Worm (Caenorhabditis elegans) whole organism, late embryonic: ENCODE data around the gene mcat-1.

ENCODE experiments used
- C38D4.7 ChIP-seq: fragments of 200-800 bp; sonication (Bioruptor generic); optimal IDR thresholded peaks from 2 replicates; lab custom pipeline; 2018; ENCODE audit warnings: mild to moderate bottlenecking, missing genetic modification characterization, moderate library complexity, missing compliant biosample characterization
- F13H6.1 ChIP-seq: sonication (generic microtip); optimal IDR thresholded peaks from 2 replicates; lab custom pipeline; 2016; ENCODE audit warnings: missing genetic modification characterization, missing compliant biosample characterization
- K02D7.2 ChIP-seq: sonication (generic microtip); optimal IDR thresholded peaks from 2 replicates; lab custom pipeline; 2017; ENCODE audit warnings: mild to moderate bottlenecking, missing genetic modification characterization, missing compliant biosample characterization
- K09A11.1 ChIP-seq: sonication (generic microtip); optimal IDR thresholded peaks from 2 replicates; lab custom pipeline; 2017; ENCODE audit warnings: antibody characterized with exemption, mild to moderate bottlenecking, missing genetic modification characterization, missing compliant biosample characterization; ENCODE audit not compliant: insufficient read depth
- T23F11.4 ChIP-seq: fragments of 200-800 bp; sonication (Bioruptor generic); optimal IDR thresholded peaks from 2 replicates; lab custom pipeline; 2018; ENCODE audit warnings: mild to moderate bottlenecking, missing genetic modification characterization, missing compliant biosample characterization
- ama-1 ChIP-seq: fragments of 150-350 bp; optimal IDR thresholded peaks from 2 replicates; lab custom pipeline; 2014
- ceh-18 ChIP-seq: sonication (generic microtip); optimal IDR thresholded peaks from 2 replicates; lab custom pipeline; 2016; ENCODE audit warnings: missing genetic modification characterization, missing compliant biosample characterization
- ceh-19 ChIP-seq: fragments of 200-800 bp; sonication (Bioruptor generic); optimal IDR thresholded peaks from 2 replicates; lab custom pipeline; 2018; ENCODE audit warnings: mild to moderate bottlenecking, missing genetic modification characterization, missing compliant biosample characterization
- ceh-2 ChIP-seq: sonication (generic microtip); optimal IDR thresholded peaks from 2 replicates; lab custom pipeline; 2016; ENCODE audit warnings: missing genotype, missing genetic modification characterization, missing compliant biosample characterization
- ceh-31 ChIP-seq: sonication (generic microtip); optimal IDR thresholded peaks from 2 replicates; lab custom pipeline; 2016; ENCODE audit warnings: missing genetic modification characterization, missing compliant biosample characterization
- ceh-34 ChIP-seq: sonication (generic microtip); optimal IDR thresholded peaks from 2 replicates; lab custom pipeline; 2016; ENCODE audit warnings: mild to moderate bottlenecking, missing genetic modification characterization, missing compliant biosample characterization
- ceh-45 ChIP-seq: fragments of 200-800 bp; sonication (Bioruptor generic); IDR thresholded peaks from 2 replicates; pipeline ENCODE4 v1.3.6; 2022; ENCODE audit warnings: missing genetic modification reagents, missing genetic modification characterization, missing compliant biosample characterization
- ceh-9 ChIP-seq: sonication (generic microtip); optimal IDR thresholded peaks from 2 replicates; lab custom pipeline; 2016; ENCODE audit warnings: mild to moderate bottlenecking, missing genetic modification characterization, inconsistent platforms, missing compliant biosample characterization
- che-1 ChIP-seq: sonication (generic microtip); optimal IDR thresholded peaks from 2 replicates; lab custom pipeline; 2016; ENCODE audit warnings: mild to moderate bottlenecking, missing genetic modification characterization, missing compliant biosample characterization
- dmd-4 ChIP-seq: sonication (generic microtip); optimal IDR thresholded peaks from 2 replicates; lab custom pipeline; 2016; ENCODE audit warnings: borderline replicate concordance, missing genetic modification characterization, missing compliant biosample characterization
- elt-2 ChIP-seq: sonication (generic microtip); optimal IDR thresholded peaks from 2 replicates; lab custom pipeline; 2016; ENCODE audit warnings: missing genetic modification reagents, missing genetic modification characterization, missing compliant biosample characterization
- elt-4 ChIP-seq: sonication (generic microtip); optimal IDR thresholded peaks from 2 replicates; lab custom pipeline; 2016; ENCODE audit warnings: missing genetic modification characterization, missing compliant biosample characterization
- ets-4 ChIP-seq: sonication (generic microtip); optimal IDR thresholded peaks from 2 replicates; lab custom pipeline; 2016; ENCODE audit warnings: missing genetic modification characterization, missing compliant biosample characterization
- fkh-10 ChIP-seq: fragments of 150-350 bp; optimal IDR thresholded peaks from 2 replicates; lab custom pipeline; 2014; ENCODE audit warnings: missing biosample characterization, missing genetic modification reagents, missing genetic modification characterization
- fkh-6 ChIP-seq: sonication (generic microtip); optimal IDR thresholded peaks from 2 replicates; lab custom pipeline; 2016; ENCODE audit warnings: missing genetic modification characterization, missing compliant biosample characterization
- hlh-15 ChIP-seq: sonication (generic microtip); optimal IDR thresholded peaks from 2 replicates; lab custom pipeline; 2016; ENCODE audit warnings: missing genetic modification characterization, missing compliant biosample characterization
- hlh-6 ChIP-seq: sonication (generic microtip); optimal IDR thresholded peaks from 2 replicates; lab custom pipeline; 2016; ENCODE audit warnings: missing genotype, missing genetic modification characterization, missing compliant biosample characterization
- hlh-8 ChIP-seq: sonication (generic microtip); optimal IDR thresholded peaks from 2 replicates; lab custom pipeline; 2016; ENCODE audit warnings: missing genotype, missing genetic modification characterization, missing compliant biosample characterization
- lin-11 ChIP-seq: fragments of 200-800 bp; sonication (Bioruptor generic); optimal IDR thresholded peaks from 2 replicates; lab custom pipeline; 2018; ENCODE audit warnings: mild to moderate bottlenecking, missing genetic modification characterization, missing compliant biosample characterization
- nfya-1 ChIP-seq: sonication (generic microtip); optimal IDR thresholded peaks from 2 replicates; lab custom pipeline; 2017; ENCODE audit warnings: missing genetic modification characterization, mild to moderate bottlenecking, missing compliant biosample characterization, antibody characterized with exemption, moderate library complexity
- nhr-11 ChIP-seq: fragments of 150-350 bp; optimal IDR thresholded peaks from 2 replicates; lab custom pipeline; 2014; ENCODE audit warnings: missing biosample characterization, missing genetic modification characterization
- nhr-232 ChIP-seq: sonication (generic microtip); optimal IDR thresholded peaks from 2 replicates; lab custom pipeline; 2016; ENCODE audit warnings: missing genetic modification characterization, missing compliant biosample characterization
- npax-4 ChIP-seq: sonication (generic microtip); optimal IDR thresholded peaks from 2 replicates; lab custom pipeline; 2016; ENCODE audit warnings: missing genetic modification characterization, missing compliant biosample characterization
- odd-2 ChIP-seq: sonication (generic microtip); optimal IDR thresholded peaks from 2 replicates; lab custom pipeline; 2017; ENCODE audit warnings: antibody characterized with exemption, mild to moderate bottlenecking, missing genetic modification characterization, missing compliant biosample characterization
- pros-1 ChIP-seq: fragments of 150-350 bp; optimal IDR thresholded peaks from 2 replicates; lab custom pipeline; 2014; ENCODE audit warnings: missing biosample characterization, missing genetic modification reagents, missing genetic modification characterization
- tbx-2 ChIP-seq: sonication (generic microtip); optimal IDR thresholded peaks from 2 replicates; lab custom pipeline; 2016; ENCODE audit warnings: missing genetic modification characterization, missing compliant biosample characterization
- unc-3 ChIP-seq, 2 experiments: fragments of 200-800 bp in 1 of 2; sonication (Bioruptor generic) in 1 of 2; sonication (generic microtip) in 1 of 2; conservative IDR thresholded peaks in 1 of 2; optimal IDR thresholded peaks in 1 of 2; 2 replicates each; pipeline versions ENCODE4 v1.3.6 to Lab custom; 2016 to 2022; ENCODE audit warnings: missing compliant biosample characterization in 2 of 2, missing genetic modification characterization in 2 of 2, missing genetic modification reagents in 1 of 2
- unc-42 ChIP-seq: sonication (generic microtip); optimal IDR thresholded peaks from 2 replicates; lab custom pipeline; 2016; ENCODE audit warnings: missing genotype, missing genetic modification characterization, missing compliant biosample characterization
- unc-55 ChIP-seq: sonication (generic microtip); optimal IDR thresholded peaks from 2 replicates; lab custom pipeline; 2017; ENCODE audit warnings: missing biosample characterization, missing genetic modification reagents, missing genetic modification characterization

mcat-1 gene

ce11 chrII:76662-77061, 14.7 kb downstream of the mcat-1 start:
- no peak for TF ChIP-seq unc-3 (GFP tag; conservative IDR thresholded peaks at IDR 0.05; lab: Robert Waterston, UW)
- TF ChIP-seq unc-3 (tag; optimal IDR thresholded peaks at IDR 0.05; lab: Kevin White, UChicago) = no peak
- TF ChIP-seq ceh-9 (tag; lab: Kevin White, UChicago) = no peak
- no peak for TF ChIP-seq ceh-19 (GFP tag; lab: Kevin White, UChicago)
- no peak for TF ChIP-seq unc-42 (tag; lab: Kevin White, UChicago)
- TF ChIP-seq K02D7.2 = no peak
- no peak for TF ChIP-seq nhr-232 (tag; lab: Kevin White, UChicago)
- TF ChIP-seq C38D4.7 (GFP tag; lab: Kevin White, UChicago) = no peak
- TF ChIP-seq lin-11 (tag; lab: Kevin White, UChicago) = no peak
- TF ChIP-seq elt-2 (tag; lab: Kevin White, UChicago) = no peak
- no peak for TF ChIP-seq T23F11.4 (GFP tag; lab: Kevin White, UChicago)
- TF ChIP-seq nfya-1 (tag; lab: Kevin White, UChicago) = no peak
- TF ChIP-seq, all 69 proteins: peak for 0

- TF ChIP-seq ceh-34 (tag; lab: Kevin White, UChicago) (peak; percentile 51), elt-4 (no peak)
Measured at ce11 chrII:75831-76230, 15.5 kb downstream of the mcat-1 start.

- TF ChIP-seq ceh-45 = no peak
- no peak for TF ChIP-seq ets-4
- no peak for TF ChIP-seq ceh-18 (tag; lab: Kevin White, UChicago)
- no peak for TF ChIP-seq hlh-8
Measured at ce11 chrII:73892-74291, 17.4 kb downstream of the mcat-1 start.

- TF ChIP-seq fkh-10 (GFP tag; lab: Kevin White, UChicago) = peak; percentile 11
- no peak for TF ChIP-seq ceh-34 (tag; lab: Kevin White, UChicago)
- TF ChIP-seq unc-42 (tag; lab: Kevin White, UChicago) = peak; percentile 97
- TF ChIP-seq, all 69 proteins: peak for 2
Measured at ce11 chrII:73329-73728, 18.0 kb downstream of the mcat-1 start.

- no peak for TF ChIP-seq hlh-6 (tag; lab: Kevin White, UChicago)
- TF ChIP-seq ceh-31 = no peak
- no peak for TF ChIP-seq hlh-8
- TF ChIP-seq tbx-2 (tag; lab: Kevin White, UChicago) = no peak
- no peak for TF ChIP-seq odd-2 (tag; lab: Kevin White, UChicago)
- no peak for TF ChIP-seq C38D4.7 (GFP tag; lab: Kevin White, UChicago)
- no peak for TF ChIP-seq fkh-6 (tag; lab: Kevin White, UChicago)
- no peak for TF ChIP-seq che-1 (tag; lab: Kevin White, UChicago)
- no peak for TF ChIP-seq ceh-45
Measured at ce11 chrII:69354-69753, 22.0 kb downstream of the mcat-1 start, which contains the start of gene egl-26. egl-26 (plus strand) TSS chrII:69654.

ce11 chrII:68757-69156, 22.6 kb downstream of the mcat-1 start:
- TF ChIP-seq ets-4 (no peak), pros-1 (tag; lab: Kevin White, UChicago) (no peak), ceh-9 (tag; lab: Kevin White, UChicago) (no peak), hlh-8 (no peak), npax-4 (tag; lab: Kevin White, UChicago) (no peak), nhr-11 (tag; lab: Kevin White, UChicago) (no peak), unc-55 (GFP tag; lab: Kevin White, UChicago) (no peak), ceh-19 (GFP tag; lab: Kevin White, UChicago) (no peak), hlh-15 (tag; lab: Kevin White, UChicago) (no peak), nhr-232 (tag; lab: Kevin White, UChicago) (no peak), dmd-4 (tag; lab: Kevin White, UChicago) (no peak), fkh-6 (tag; lab: Kevin White, UChicago) (no peak), ama-1 (no peak), K09A11.1 (no peak), F13H6.1 (tag; lab: Kevin White, UChicago) (no peak), ceh-2 (tag; lab: Kevin White, UChicago) (no peak)
